Fruit fly (Drosophila melanogaster) whole organism, pupa: ENCODE results near the gene CG6216.

Experiments used
- CG10348 ChIP-seq: fragments of 200-800 bp; sonication (Bioruptor generic); IDR thresholded peaks from 2 replicates; pipeline ENCODE4 v1.3.6; 2022; ENCODE audit warnings: missing biosample characterization, missing genetic modification characterization
- CG13204 ChIP-seq: fragments of 200-800 bp; sonication (Bioruptor generic); optimal IDR thresholded peaks from 2 replicates; lab custom pipeline; 2018; ENCODE audit warnings: missing biosample characterization, mild to moderate bottlenecking, missing genetic modification characterization, moderate library complexity
- CG15710 ChIP-seq: fragments of 200-800 bp; sonication (Bioruptor generic); optimal IDR thresholded peaks from 2 replicates; lab custom pipeline; 2018; ENCODE audit warnings: missing biosample characterization, mild to moderate bottlenecking, missing genetic modification characterization, moderate library complexity
- CG4496 ChIP-seq: fragments of 200-800 bp; sonication (Bioruptor generic); IDR thresholded peaks from 3 replicates; pipeline ENCODE4 v1.3.6; 2022; ENCODE audit warnings: missing biosample characterization, missing genetic modification characterization
- CG8159 ChIP-seq: fragments of 200-800 bp; sonication (Bioruptor generic); optimal IDR thresholded peaks from 3 replicates; lab custom pipeline; 2018; ENCODE audit warnings: missing biosample characterization, mild to moderate bottlenecking, missing genetic modification characterization, moderate library complexity
- Pif1A ChIP-seq: fragments of 200-800 bp; sonication (Bioruptor generic); optimal IDR thresholded peaks from 3 replicates; lab custom pipeline; 2016; ENCODE audit warnings: missing biosample characterization, missing genetic modification characterization
- Pif1B ChIP-seq: fragments of 200-800 bp; sonication (Bioruptor generic); optimal IDR thresholded peaks from 3 replicates; lab custom pipeline; 2016; ENCODE audit warnings: missing biosample characterization, missing genetic modification characterization
- fd96Ca ChIP-seq: fragments of 200-800 bp; sonication (Bioruptor generic); IDR thresholded peaks from 3 replicates; pipeline ENCODE4 v1.3.6; 2022; ENCODE audit warnings: missing biosample characterization, missing genetic modification characterization

DNA sequence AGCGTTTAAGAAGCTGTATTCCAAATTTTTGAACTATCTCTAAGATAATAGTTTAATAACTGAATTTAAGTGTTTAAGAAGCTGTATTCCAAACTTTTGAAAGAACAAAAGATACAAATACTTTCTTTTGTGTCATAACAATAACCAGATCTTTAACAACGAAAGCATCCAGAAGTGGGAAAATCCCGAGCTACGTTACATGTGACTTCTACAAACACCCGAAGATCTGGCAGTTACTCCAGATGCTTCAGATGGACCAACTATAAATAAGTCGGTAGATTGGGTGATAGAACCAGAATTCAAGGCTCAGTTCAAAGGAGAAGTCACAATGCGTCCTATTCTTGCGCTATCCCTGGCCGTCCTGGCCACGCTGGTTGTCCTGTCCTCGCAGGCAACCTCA is 42.6 kb downstream of the CG6216 start, which contains the start of gene CG12522:
- no peak for TF ChIP-seq Pif1B (GFP tag; lab: Kevin White, UChicago)
- TF ChIP-seq CG8159 (tag; lab: Kevin White, UChicago) = no peak
- TF ChIP-seq fd96Ca (GFP tag; lab: Robert Waterston, UW) = no peak
- TF ChIP-seq CG10348 (GFP tag; lab: Robert Waterston, UW) = no peak
- no peak for TF ChIP-seq CG13204 (GFP tag; lab: Kevin White, UChicago)
- TF ChIP-seq Pif1A (GFP tag; lab: Kevin White, UChicago) = no peak
- TF ChIP-seq CG15710 (tag; lab: Kevin White, UChicago) = no peak
- TF ChIP-seq CG4496 = no peak
